Worm (Caenorhabditis elegans) whole organism, young adult: ENCODE measurements around the gene ndc-80.

Source experiments
- B0035.1 ChIP-seq: sonication (generic microtip); optimal IDR thresholded peaks from 2 replicates; lab custom pipeline; 2016; ENCODE audit warnings: missing genetic modification characterization, mild to moderate bottlenecking, missing compliant biosample characterization, missing genotype, missing genetic modification reagents
- Y95B8A.8 ChIP-seq: fragments of 200-800 bp; sonication (Bioruptor generic); IDR thresholded peaks from 2 replicates; pipeline ENCODE4 v1.3.6; 2022; ENCODE audit warnings: missing genetic modification reagents, missing genetic modification characterization, missing compliant biosample characterization
- hmg-1.2 ChIP-seq: fragments of 200-800 bp; sonication (Bioruptor generic); IDR thresholded peaks from 2 replicates; pipeline ENCODE4 v1.3.6; 2022; ENCODE audit warnings: missing genetic modification reagents, missing genetic modification characterization, missing compliant biosample characterization
- lin-54 ChIP-seq: fragments of 200-800 bp; sonication (Bioruptor generic); optimal IDR thresholded peaks from 2 replicates; lab custom pipeline; 2018; ENCODE audit warnings: mild to moderate bottlenecking, missing genetic modification characterization, missing compliant biosample characterization
- nfya-1 ChIP-seq: sonication (generic microtip); optimal IDR thresholded peaks from 2 replicates; lab custom pipeline; 2017; ENCODE audit warnings: antibody characterized with exemption, missing compliant biosample characterization, missing genetic modification characterization, borderline replicate concordance; ENCODE audit not compliant: insufficient read depth
- nhr-179 ChIP-seq: sonication (generic microtip); optimal IDR thresholded peaks from 2 replicates; lab custom pipeline; 2016; ENCODE audit warnings: mild to moderate bottlenecking, missing genetic modification characterization, missing compliant biosample characterization
- somi-1 ChIP-seq: fragments of 200-800 bp; sonication (Bioruptor generic); optimal IDR thresholded peaks from 2 replicates; lab custom pipeline; 2018; ENCODE audit warnings: mild to moderate bottlenecking, missing genetic modification characterization, missing compliant biosample characterization
- ztf-26 ChIP-seq: sonication (generic microtip); optimal IDR thresholded peaks from 2 replicates; lab custom pipeline; 2017; ENCODE audit warnings: missing genetic modification characterization, missing compliant biosample characterization

DNA sequence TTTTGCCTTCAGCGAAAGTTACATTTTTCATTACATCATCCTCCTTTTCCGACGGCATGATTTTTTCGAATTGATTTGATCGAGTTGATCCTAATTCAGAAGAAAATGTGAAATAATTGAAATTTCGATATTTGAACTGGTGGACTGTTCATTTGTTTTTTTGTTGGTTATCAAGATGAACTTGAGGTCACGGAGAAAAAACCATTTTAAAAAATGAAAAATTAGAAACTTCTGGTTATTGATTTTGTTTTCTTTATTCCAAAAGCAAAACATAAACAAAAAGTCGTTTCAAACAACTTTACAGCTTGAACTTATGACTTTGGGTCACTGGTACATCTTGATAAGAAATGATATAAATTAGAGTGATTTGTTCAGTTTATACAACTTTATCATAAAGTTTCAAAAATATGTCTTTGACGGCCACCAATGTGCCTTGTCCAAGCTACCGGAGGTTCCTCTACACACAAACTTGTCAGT, 10.9 kb upstream of the ndc-80 start, which contains the start of the genes ttbk-4 and W01B6.4:
- no peak for TF ChIP-seq nfya-1 (tag; lab: Kevin White, UChicago)
- TF ChIP-seq Y95B8A.8 (GFP tag; lab: Robert Waterston, UW) = no peak
- no peak for TF ChIP-seq ztf-26 (tag; lab: Kevin White, UChicago)
- no peak for TF ChIP-seq B0035.1
- TF ChIP-seq lin-54 (GFP tag; lab: Kevin White, UChicago) = no peak
- no peak for TF ChIP-seq somi-1
- TF ChIP-seq nhr-179 (tag; lab: Kevin White, UChicago) = no peak
- no peak for TF ChIP-seq hmg-1.2 (GFP tag; lab: Robert Waterston, UW)
